Worm (Caenorhabditis elegans): ENCODE results near the gene nlp-67.

nlp-67 gene

DNA sequence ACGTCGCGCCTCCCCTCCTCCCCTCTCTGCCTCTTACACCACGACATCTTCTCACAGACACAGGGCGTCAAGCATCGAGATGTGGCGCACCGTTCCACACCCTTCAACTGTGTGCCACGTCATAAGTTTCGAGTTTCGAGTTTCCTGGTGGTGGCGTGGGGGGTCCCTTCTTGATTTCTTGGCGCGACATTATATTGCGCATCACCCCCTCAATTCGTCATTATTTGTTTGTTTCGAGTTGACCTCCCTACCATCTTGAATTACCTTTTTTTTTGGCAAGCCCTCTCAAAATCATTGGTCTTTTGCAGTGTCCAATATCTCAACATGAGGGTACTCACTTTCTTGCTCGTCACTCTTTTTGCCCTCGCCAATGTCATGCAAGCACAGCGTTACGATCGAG lies at the start of gene nlp-67:
TSS of gene nlp-67 (plus strand) at position 301 of the 400 bp plus-strand sequence.
- TF ChIP-seq ceh-28 (tag; optimal IDR thresholded peaks at IDR 0.05) (no peak), lsy-12 (tag; optimal IDR thresholded peaks at IDR 0.05) (no peak)

DNA sequence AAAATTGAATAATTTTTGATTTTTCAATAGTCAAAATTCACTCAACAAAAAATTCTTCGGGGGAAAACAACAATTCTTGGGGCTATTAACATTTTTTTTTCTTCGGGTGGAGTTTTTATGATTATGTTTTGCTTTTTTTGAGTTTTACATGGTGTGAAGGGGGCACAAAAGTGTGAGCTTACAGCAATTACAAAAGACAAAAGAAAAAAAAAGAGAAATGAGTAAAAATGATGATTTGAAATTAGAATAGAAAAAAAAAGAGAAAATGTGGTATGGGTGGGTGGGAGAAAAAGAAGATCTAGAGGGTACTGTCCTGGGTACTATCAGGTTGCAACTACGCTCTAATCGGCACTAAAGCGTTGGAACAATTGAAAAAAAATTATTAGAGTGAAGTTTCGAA lies 43.3 kb upstream of the nlp-67 start:
- TF ChIP-seq mdl-1 (tag; optimal IDR thresholded peaks at IDR 0.05) (no peak), ceh-82 (tag; optimal IDR thresholded peaks at IDR 0.05) (no peak), nhr-237 (tag; optimal IDR thresholded peaks at IDR 0.05) (no peak), sea-2 (GFP tag; optimal IDR thresholded peaks at IDR 0.05) (no peak), lin-39 (tag; optimal IDR thresholded peaks at IDR 0.05) (no peak), pqm-1 (tag; optimal IDR thresholded peaks at IDR 0.05) (no peak), jun-1 (tag; optimal IDR thresholded peaks at IDR 0.05) (no peak)

DNA sequence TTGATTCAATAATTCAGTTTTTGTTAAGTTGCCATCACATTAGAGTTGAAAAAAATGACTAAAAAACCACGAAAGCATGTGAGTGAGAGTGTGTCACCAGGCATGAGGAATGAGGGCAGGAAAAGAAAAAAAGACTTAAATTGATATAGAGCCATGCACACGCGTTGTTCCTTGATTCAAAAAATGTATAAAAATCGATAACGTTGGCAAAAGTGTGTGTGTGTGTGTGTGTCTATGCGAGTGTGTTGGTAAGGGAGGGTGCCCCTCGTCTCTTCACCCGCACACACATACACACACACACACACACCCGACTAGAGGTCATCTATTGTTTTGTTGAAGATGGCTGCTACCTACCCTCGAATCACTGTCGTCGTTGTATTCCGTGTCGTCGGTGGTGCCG lies 40.3 kb upstream of the nlp-67 start:
- TF ChIP-seq zag-1 (tag; optimal IDR thresholded peaks at IDR 0.05) (no peak), ztf-11 (tag; optimal IDR thresholded peaks at IDR 0.05) (no peak), lsy-12 (tag; optimal IDR thresholded peaks at IDR 0.05) (no peak), mml-1 (tag; optimal IDR thresholded peaks at IDR 0.05) (no peak), eor-1 (tag; optimal IDR thresholded peaks at IDR 0.05) (no peak), ama-1 (optimal IDR thresholded peaks at IDR 0.05) (no peak), nhr-43 (tag; optimal IDR thresholded peaks at IDR 0.05; ENCODE audit: poor library complexity, severe bottlenecking) (no peak), pha-4 (tag; optimal IDR thresholded peaks at IDR 0.05) (peak; percentile 22), hmg-11 (tag; optimal IDR thresholded peaks at IDR 0.05) (peak; percentile 38), snpc-4 (tag; optimal IDR thresholded peaks at IDR 0.05) (no peak), ceh-28 (tag; optimal IDR thresholded peaks at IDR 0.05) (peak; percentile 1), elt-3 (tag; optimal IDR thresholded peaks at IDR 0.05) (no peak), elt-2 (tag; optimal IDR thresholded peaks at IDR 0.05) (peak; percentile 43), nhr-25 (tag; optimal IDR thresholded peaks at IDR 0.05) (peak; percentile 32), aly-2 (tag; optimal IDR thresholded peaks at IDR 0.05) (no peak), sea-2 (GFP tag; optimal IDR thresholded peaks at IDR 0.05) (no peak)

DNA sequence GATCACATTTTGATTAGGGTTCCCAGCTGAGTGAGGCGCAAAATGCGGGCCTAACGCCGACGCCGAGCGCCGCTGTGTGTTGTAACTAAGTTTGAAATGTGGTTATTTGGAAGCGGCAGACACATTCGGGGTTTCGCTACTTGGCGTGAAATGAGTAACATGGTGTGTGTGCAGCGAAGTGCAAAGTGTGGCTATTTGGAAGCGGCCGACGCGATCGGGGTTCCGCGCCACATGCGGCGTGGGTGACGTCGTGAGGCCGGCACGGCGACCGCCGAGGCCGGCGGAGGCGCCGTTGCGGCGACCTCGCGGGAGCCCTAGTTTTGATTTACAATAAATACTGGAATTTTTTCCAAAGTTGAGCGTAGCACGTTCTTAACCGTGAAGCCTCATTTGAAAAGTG lies 39.6 kb upstream of the nlp-67 start:
- TF ChIP-seq nhr-237 (tag; optimal IDR thresholded peaks at IDR 0.05), result no peak
- no peak for TF ChIP-seq tbx-2 (tag; optimal IDR thresholded peaks at IDR 0.05)
- TF ChIP-seq egl-27 (tag; optimal IDR thresholded peaks at IDR 0.05), result no peak
- no peak for TF ChIP-seq unc-39 (tag; optimal IDR thresholded peaks at IDR 0.05)
- no peak for TF ChIP-seq nhr-11 (tag; optimal IDR thresholded peaks at IDR 0.05)
- no peak for TF ChIP-seq nhr-77 (tag; optimal IDR thresholded peaks at IDR 0.05)
- TF ChIP-seq nhr-67 (tag; optimal IDR thresholded peaks at IDR 0.05), result no peak
- TF ChIP-seq eor-1 (tag; optimal IDR thresholded peaks at IDR 0.05), result no peak
- TF ChIP-seq pqm-1 (tag; optimal IDR thresholded peaks at IDR 0.05), result no peak
- TF ChIP-seq elt-1 (tag; optimal IDR thresholded peaks at IDR 0.05), result no peak

DNA sequence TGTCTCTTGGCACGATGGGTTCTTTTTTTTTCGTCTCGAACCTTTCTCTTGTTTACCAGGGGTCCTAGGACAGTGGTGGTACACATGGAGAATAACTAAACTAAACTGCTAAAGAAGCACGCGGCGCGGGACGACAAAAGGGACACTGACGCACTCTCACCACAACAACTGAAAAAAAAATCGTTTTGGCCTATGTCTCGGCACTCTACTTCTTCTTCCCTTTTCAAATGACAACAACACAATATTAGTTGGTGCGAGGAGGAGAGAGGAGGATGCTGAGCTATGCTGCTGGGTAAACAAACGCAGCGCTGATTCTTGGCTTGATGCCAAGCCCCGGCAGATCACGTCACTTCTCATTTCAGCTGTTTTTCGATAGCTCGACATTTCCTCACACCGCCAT lies 38.9 kb upstream of the nlp-67 start:
- TF ChIP-seq fkh-2 (tag; optimal IDR thresholded peaks at IDR 0.05), result no peak
- TF ChIP-seq lsy-12 (tag; optimal IDR thresholded peaks at IDR 0.05), result no peak
- TF ChIP-seq lin-15B (tag; optimal IDR thresholded peaks at IDR 0.05), result no peak
- TF ChIP-seq pha-4 (tag; optimal IDR thresholded peaks at IDR 0.05), result peak; percentile 81
- no peak for TF ChIP-seq nhr-76 (tag; optimal IDR thresholded peaks at IDR 0.05)
- TF ChIP-seq fkh-10 (GFP tag; optimal IDR thresholded peaks at IDR 0.05), result peak; percentile 37
- TF ChIP-seq egl-5 (tag; optimal IDR thresholded peaks at IDR 0.05), result peak; percentile 45
- TF ChIP-seq nhr-23 (tag; optimal IDR thresholded peaks at IDR 0.05), result no peak
- peak; percentile 39 for TF ChIP-seq lin-39 (tag; optimal IDR thresholded peaks at IDR 0.05)
